Fruit fly (Drosophila melanogaster) S2 (cell line): ENCODE results near the gene CG31156.

Experiments
- CG8478 ChIP-seq: fragments of >200 bp; optimal IDR thresholded peaks from 2 replicates; lab custom pipeline; 2018
- CTCF ChIP-seq, 2 experiments: fragments of >200 bp; optimal IDR thresholded peaks; 2 replicates each; lab custom pipeline; 2018

dm6 chr3R:22587419-22587963, 26.0 kb downstream of the CG31156 start, which contains the start of gene Efa6:
- TF ChIP-seq CG8478: no peak
- TF ChIP-seq CTCF (optimal IDR thresholded peaks at IDR 0.05; lab: Kevin White, UChicago): no peak
